Fruit fly (Drosophila melanogaster): ENCODE measurements around the gene CG46314.

The CG46314 gene

dm6 chr2L:21313909-21314400, at the start of gene CG46314:
TSS of gene CG46314 (plus strand) at chr2L:21314360.
- no peak for TF ChIP-seq CG17801 (GFP tag; optimal IDR thresholded peaks at IDR 0.05; ENCODE audit: partially characterized antibody)

- no peak for TF ChIP-seq CG17801 (GFP tag; optimal IDR thresholded peaks at IDR 0.05; ENCODE audit: partially characterized antibody)
These were observed 47.9 kb upstream of the CG46314 start for dm6 chr2L:21266277-21266676.

dm6 chr2L:21268140-21268539, 46.0 kb upstream of the CG46314 start:
- TF ChIP-seq CG17801 (GFP tag; optimal IDR thresholded peaks at IDR 0.05; ENCODE audit: partially characterized antibody) = no peak

- TF ChIP-seq CG17801 (GFP tag; optimal IDR thresholded peaks at IDR 0.05; ENCODE audit: partially characterized antibody) = no peak
These were observed 25.1 kb upstream of the CG46314 start for dm6 chr2L:21289101-21289500.

dm6 chr2L:21290434-21290833, 23.7 kb upstream of the CG46314 start, which contains the start of gene Gr39a:
TSS of gene Gr39a (plus strand) at chr2L:21290734.
- TF ChIP-seq CG17801 (GFP tag; optimal IDR thresholded peaks at IDR 0.05; ENCODE audit: partially characterized antibody) = no peak

dm6 chr2L:21299564-21299963, 14.6 kb upstream of the CG46314 start:
- TF ChIP-seq CG17801 (GFP tag; optimal IDR thresholded peaks at IDR 0.05; ENCODE audit: partially characterized antibody) = no peak

dm6 chr2L:21302064-21302463, 12.1 kb upstream of the CG46314 start:
- no peak for TF ChIP-seq CG17801 (GFP tag; optimal IDR thresholded peaks at IDR 0.05; ENCODE audit: partially characterized antibody)

- no peak for TF ChIP-seq CG17801 (GFP tag; optimal IDR thresholded peaks at IDR 0.05; ENCODE audit: partially characterized antibody)
These were observed 10.3 kb upstream of the CG46314 start for dm6 chr2L:21303655-21304532.

- TF ChIP-seq CG17801 (GFP tag; optimal IDR thresholded peaks at IDR 0.05; ENCODE audit: partially characterized antibody) = no peak
These were observed 9.7 kb upstream of the CG46314 start for dm6 chr2L:21304533-21304850.

dm6 chr2L:21307795-21308426, 6.2 kb upstream of the CG46314 start:
- TF ChIP-seq CG17801 (GFP tag; optimal IDR thresholded peaks at IDR 0.05; ENCODE audit: partially characterized antibody) = peak; percentile 1

dm6 chr2L:21309058-21309753, 5.0 kb upstream of the CG46314 start:
- peak; percentile 1 for TF ChIP-seq CG17801 (GFP tag; optimal IDR thresholded peaks at IDR 0.05; ENCODE audit: partially characterized antibody)

dm6 chr2L:21309754-21310426, 4.3 kb upstream of the CG46314 start, which contains the start of gene Mondo:
TSS of gene Mondo (minus strand) at chr2L:21310050.
- TF ChIP-seq CG17801 (GFP tag; optimal IDR thresholded peaks at IDR 0.05; ENCODE audit: partially characterized antibody) = no peak

dm6 chr2L:21310427-21311199, 3.5 kb upstream of the CG46314 start, which contains the start of gene crc:
TSS of gene crc (plus strand) at chr2L:21310866.
- TF ChIP-seq CG17801 (GFP tag; optimal IDR thresholded peaks at IDR 0.05; ENCODE audit: partially characterized antibody) = peak; percentile 20

dm6 chr2L:21311200-21311689, 2.9 kb upstream of the CG46314 start:
- no peak for TF ChIP-seq CG17801 (GFP tag; optimal IDR thresholded peaks at IDR 0.05; ENCODE audit: partially characterized antibody)

Data from ovary, adult (tissue).